Worm (Caenorhabditis elegans): ENCODE data around the gene F18E9.7.
A peak's percentile ranks its signal among the peaks of the same experiment; 100 is the strongest.

F18E9.7 gene

DNA sequence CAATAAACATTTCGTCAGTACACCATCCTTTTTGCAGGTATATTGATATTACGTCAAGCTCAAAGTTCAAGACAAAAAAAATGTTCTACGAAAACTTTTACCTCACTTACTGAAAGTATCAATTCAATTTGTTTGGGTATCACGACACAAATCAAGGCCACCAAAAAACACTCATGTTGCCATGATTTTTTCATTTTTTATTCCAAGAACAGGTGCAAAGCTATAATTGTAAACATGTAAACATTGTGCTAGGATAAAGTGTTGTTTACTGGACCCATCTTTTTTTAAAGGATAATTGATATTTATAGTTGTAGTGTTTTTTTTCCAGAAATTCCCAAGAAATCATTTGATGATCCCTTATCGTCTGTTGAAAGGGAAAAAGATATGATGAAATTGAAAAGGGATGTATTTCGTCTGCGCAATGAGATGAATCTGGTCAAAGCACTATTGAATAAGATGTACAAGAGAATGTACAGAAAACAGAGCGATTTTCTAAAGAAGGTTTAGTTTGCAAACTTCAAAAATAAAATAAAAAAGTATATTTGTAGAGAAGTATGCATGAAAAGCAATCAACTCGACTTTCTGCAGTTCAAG is 14.7 kb downstream of the F18E9.7 start:
- TF ChIP-seq ceh-9 (tag; optimal IDR thresholded peaks at IDR 0.05) = no peak
- no peak for TF ChIP-seq ceh-14 (tag; optimal IDR thresholded peaks at IDR 0.05)
- no peak for TF ChIP-seq Y22D7AL.16 (tag; optimal IDR thresholded peaks at IDR 0.05)
- TF ChIP-seq sox-4 (tag; optimal IDR thresholded peaks at IDR 0.05) = no peak
- TF ChIP-seq ceh-19 (GFP tag; optimal IDR thresholded peaks at IDR 0.05) = no peak
- TF ChIP-seq ceh-34 (tag; optimal IDR thresholded peaks at IDR 0.05) = no peak
- no peak for TF ChIP-seq ets-4 (tag; optimal IDR thresholded peaks at IDR 0.05)
- no peak for TF ChIP-seq hlh-13 (GFP tag; optimal IDR thresholded peaks at IDR 0.05)
- TF ChIP-seq fkh-10 (GFP tag; optimal IDR thresholded peaks at IDR 0.05) = no peak
- no peak for TF ChIP-seq C38D4.7 (GFP tag; optimal IDR thresholded peaks at IDR 0.05)
- no peak for TF ChIP-seq ceh-48 (tag; optimal IDR thresholded peaks at IDR 0.05)
- no peak for TF ChIP-seq unc-42 (tag; optimal IDR thresholded peaks at IDR 0.05)
- no peak for TF ChIP-seq ceh-24 (tag; optimal IDR thresholded peaks at IDR 0.05)
- no peak for TF ChIP-seq mec-3 (tag; optimal IDR thresholded peaks at IDR 0.05; ENCODE audit: borderline replicate concordance)
- no peak for TF ChIP-seq nfya-1 (tag; optimal IDR thresholded peaks at IDR 0.05)
- TF ChIP-seq ceh-30 (tag; optimal IDR thresholded peaks at IDR 0.05) = no peak
- TF ChIP-seq sox-2 (GFP tag; IDR thresholded peaks at IDR 0.05) = no peak
- no peak for TF ChIP-seq unc-3 (GFP tag; conservative IDR thresholded peaks at IDR 0.05)
- no peak for TF ChIP-seq unc-3 (tag; optimal IDR thresholded peaks at IDR 0.05)
- no peak for TF ChIP-seq hlh-15 (tag; optimal IDR thresholded peaks at IDR 0.05)
- no peak for TF ChIP-seq nhr-232 (tag; optimal IDR thresholded peaks at IDR 0.05)

DNA sequence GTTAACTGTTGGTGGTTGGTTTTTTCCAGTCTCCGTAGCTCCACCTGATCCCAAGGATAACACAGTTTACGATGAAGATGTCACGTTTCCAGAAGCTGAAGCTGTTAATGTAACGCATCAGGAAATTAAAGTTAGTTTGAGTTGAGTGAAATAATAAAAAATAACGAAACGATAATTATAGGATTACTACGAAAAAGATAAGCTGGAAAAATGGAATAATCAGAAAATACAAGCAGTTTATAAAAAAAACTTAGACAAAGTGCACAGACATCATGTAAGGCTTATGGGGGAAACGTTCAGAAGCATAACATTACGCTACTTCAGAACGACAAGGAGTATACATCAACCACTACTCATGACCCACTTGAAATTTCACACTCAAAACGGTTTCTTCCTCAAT is 16.1 kb downstream of the F18E9.7 start, which contains the start of gene F18E9.8:
Gene F18E9.8, minus strand, starts transcription at position 101 of the 400 bp plus-strand sequence.
- no peak for TF ChIP-seq K02D7.2 (tag; optimal IDR thresholded peaks at IDR 0.05)
- no peak for TF ChIP-seq tbx-2 (tag; optimal IDR thresholded peaks at IDR 0.05)
- TF ChIP-seq sox-4 (tag; optimal IDR thresholded peaks at IDR 0.05) = no peak
- no peak for TF ChIP-seq ceh-14 (tag; optimal IDR thresholded peaks at IDR 0.05)
- no peak for TF ChIP-seq ceh-19 (GFP tag; optimal IDR thresholded peaks at IDR 0.05)
- TF ChIP-seq ceh-22 (tag; optimal IDR thresholded peaks at IDR 0.05) = no peak
- no peak for TF ChIP-seq unc-55 (GFP tag; optimal IDR thresholded peaks at IDR 0.05)
- TF ChIP-seq ztf-16 (tag; optimal IDR thresholded peaks at IDR 0.05) = no peak
- no peak for TF ChIP-seq sox-2 (GFP tag; IDR thresholded peaks at IDR 0.05)

DNA sequence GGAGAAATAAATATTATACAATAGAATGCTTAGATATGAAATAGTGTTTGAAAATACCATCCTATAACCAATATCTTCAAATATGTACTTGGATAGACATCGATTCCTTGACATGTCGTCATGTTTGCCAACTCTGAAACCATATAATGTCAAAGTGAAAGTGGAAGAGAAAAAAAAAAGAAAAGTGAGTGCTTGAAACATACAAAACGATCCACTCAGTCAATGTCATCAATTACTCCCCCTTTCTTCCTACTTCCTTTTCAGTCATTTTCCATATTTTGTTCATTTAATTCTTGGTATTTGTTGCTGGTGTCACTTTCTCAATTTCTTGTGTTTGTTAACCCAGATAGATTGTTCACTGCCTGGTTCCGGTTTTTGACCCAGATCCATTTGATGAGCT is 17.3 kb downstream of the F18E9.7 start, which contains the start of gene F18E9.4:
Gene F18E9.4, plus strand, starts transcription at position 301 of the 400 bp plus-strand sequence.
- no peak for TF ChIP-seq C38D4.7 (GFP tag; optimal IDR thresholded peaks at IDR 0.05)
- TF ChIP-seq elt-2 (tag; optimal IDR thresholded peaks at IDR 0.05) = no peak

- TF ChIP-seq hlh-15 (tag; optimal IDR thresholded peaks at IDR 0.05) = no peak
- TF ChIP-seq dmd-4 (tag; optimal IDR thresholded peaks at IDR 0.05; ENCODE audit: borderline replicate concordance) = no peak
- no peak for TF ChIP-seq ahr-1 (tag; optimal IDR thresholded peaks at IDR 0.05)
- no peak for TF ChIP-seq sox-4 (tag; optimal IDR thresholded peaks at IDR 0.05)
- no peak for TF ChIP-seq pros-1 (tag; optimal IDR thresholded peaks at IDR 0.05)
- TF ChIP-seq Y22D7AL.16 (tag; optimal IDR thresholded peaks at IDR 0.05) = no peak
- no peak for TF ChIP-seq ets-4 (tag; optimal IDR thresholded peaks at IDR 0.05)
- TF ChIP-seq sox-2 (GFP tag; IDR thresholded peaks at IDR 0.05) = no peak
- no peak for TF ChIP-seq lin-11 (tag; optimal IDR thresholded peaks at IDR 0.05)
Observed at ce11 chrX:8570997-8571517, 26.5 kb downstream of the F18E9.7 start, which contains the start of gene jmjd-3.1. jmjd-3.1 (plus strand) TSS chrX:8571047.

ce11 chrX:8569159-8569558 is 28.4 kb downstream of the F18E9.7 start:
- TF ChIP-seq rnt-1 (tag; optimal IDR thresholded peaks at IDR 0.05) = peak; percentile 1
- TF ChIP-seq ceh-6 (GFP tag; optimal IDR thresholded peaks at IDR 0.05) = no peak
- no peak for TF ChIP-seq ama-1 (optimal IDR thresholded peaks at IDR 0.05)
- TF ChIP-seq ets-4 (tag; optimal IDR thresholded peaks at IDR 0.05) = no peak
- no peak for TF ChIP-seq hlh-15 (tag; optimal IDR thresholded peaks at IDR 0.05)
- TF ChIP-seq K02D7.2 (tag; optimal IDR thresholded peaks at IDR 0.05) = no peak
- no peak for TF ChIP-seq zip-5 (tag; optimal IDR thresholded peaks at IDR 0.05)
- no peak for TF ChIP-seq elt-4 (tag; optimal IDR thresholded peaks at IDR 0.05)
- no peak for TF ChIP-seq pha-4 (tag; optimal IDR thresholded peaks at IDR 0.05)
- no peak for TF ChIP-seq ceh-22 (tag; optimal IDR thresholded peaks at IDR 0.05)
- TF ChIP-seq hlh-13 (GFP tag; optimal IDR thresholded peaks at IDR 0.05) = no peak
- no peak for TF ChIP-seq T23F11.4 (GFP tag; optimal IDR thresholded peaks at IDR 0.05)
- peak; percentile 29 for TF ChIP-seq ref-2 (tag; optimal IDR thresholded peaks at IDR 0.05)
- no peak for TF ChIP-seq hlh-8 (tag; optimal IDR thresholded peaks at IDR 0.05)
- no peak for TF ChIP-seq ceh-14 (tag; optimal IDR thresholded peaks at IDR 0.05)
- TF ChIP-seq dmd-4 (tag; optimal IDR thresholded peaks at IDR 0.05; ENCODE audit: borderline replicate concordance) = no peak
- no peak for TF ChIP-seq unc-3 (GFP tag; conservative IDR thresholded peaks at IDR 0.05)
- no peak for TF ChIP-seq unc-3 (tag; optimal IDR thresholded peaks at IDR 0.05)
- no peak for TF ChIP-seq dve-1 (tag; optimal IDR thresholded peaks at IDR 0.05)
- TF ChIP-seq ceh-9 (tag; optimal IDR thresholded peaks at IDR 0.05) = no peak
- no peak for TF ChIP-seq tbx-2 (tag; optimal IDR thresholded peaks at IDR 0.05)
- no peak for TF ChIP-seq elt-2 (tag; optimal IDR thresholded peaks at IDR 0.05)
- TF ChIP-seq nfya-1 (tag; optimal IDR thresholded peaks at IDR 0.05) = peak; percentile 28
- TF ChIP-seq ceh-48 (tag; optimal IDR thresholded peaks at IDR 0.05) = no peak
